Worm (Caenorhabditis elegans) whole organism, L3 larva: ENCODE measurements around the gene Y47D3A.34.

Source experiments
- R02D3.7 ChIP-seq: fragments of 150-350 bp; optimal IDR thresholded peaks from 2 replicates; lab custom pipeline; 2014; ENCODE audit warnings: missing biosample characterization, missing genetic modification characterization
- ceh-16 ChIP-seq: sonication (generic microtip); optimal IDR thresholded peaks from 2 replicates; lab custom pipeline; 2017; ENCODE audit warnings: missing biosample characterization, missing genetic modification characterization
- mdl-1 ChIP-seq: fragments of 150-350 bp; optimal IDR thresholded peaks from 2 replicates; lab custom pipeline; 2014; ENCODE audit warnings: missing biosample characterization, missing genetic modification characterization
- nfya-1 ChIP-seq: sonication (generic microtip); optimal IDR thresholded peaks from 2 replicates; lab custom pipeline; 2017; ENCODE audit warnings: missing genetic modification characterization, mild to moderate bottlenecking, missing compliant biosample characterization, antibody characterized with exemption, moderate library complexity; ENCODE audit not compliant: insufficient read depth
- nhr-237 ChIP-seq: fragments of 150-350 bp; optimal IDR thresholded peaks from 2 replicates; lab custom pipeline; 2014; ENCODE audit warnings: missing biosample characterization, missing genetic modification characterization
- skn-1 ChIP-seq: fragments of 150-350 bp; optimal IDR thresholded peaks from 2 replicates; lab custom pipeline; 2014; ENCODE audit warnings: missing biosample characterization, missing genetic modification characterization
- unc-62 ChIP-seq: fragments of 150-350 bp; sonication (generic microtip); optimal IDR thresholded peaks from 4 replicates; lab custom pipeline; 2014; ENCODE audit warnings: missing biosample characterization, missing genetic modification reagents, missing genetic modification characterization
- ztf-4 ChIP-seq: fragments of 150-350 bp; optimal IDR thresholded peaks from 2 replicates; lab custom pipeline; 2014; ENCODE audit warnings: missing biosample characterization, missing genetic modification characterization

DNA sequence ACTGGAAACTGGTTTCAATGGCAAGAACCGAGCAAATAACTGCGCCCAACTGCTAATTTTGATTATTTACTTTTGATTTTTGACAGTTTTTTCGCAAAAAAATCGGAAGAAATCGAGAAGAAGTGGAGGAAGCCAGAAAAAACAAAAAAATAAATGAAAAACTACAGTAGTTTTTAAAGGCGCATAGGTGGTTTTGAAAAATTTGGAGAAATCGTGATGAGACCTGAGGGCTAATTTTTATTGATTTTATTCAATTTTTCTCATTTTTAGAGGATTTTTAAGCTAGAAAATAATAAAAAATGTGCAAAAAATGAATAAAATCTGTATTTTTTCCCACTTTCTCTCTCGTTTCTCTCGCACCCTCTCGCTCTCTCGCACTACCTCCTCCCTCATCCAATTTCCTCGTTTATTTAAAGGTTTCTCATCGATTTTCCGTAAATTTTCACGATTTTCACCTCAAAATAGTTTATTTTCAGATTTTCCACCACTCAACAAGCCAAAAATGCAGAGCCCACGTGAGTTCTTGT, 40.0 kb upstream of the Y47D3A.34 start, which contains the start of gene Y47D3A.20:
- no peak for TF ChIP-seq mdl-1 (tag; lab: Kevin White, UChicago)
- no peak for TF ChIP-seq nhr-237
- TF ChIP-seq skn-1 (tag; lab: Kevin White, UChicago), result no peak
- no peak for TF ChIP-seq ztf-4 (tag; lab: Kevin White, UChicago)
- TF ChIP-seq unc-62 (GFP tag; lab: Kevin White, UChicago), result no peak
- TF ChIP-seq ceh-16, result no peak
- no peak for TF ChIP-seq nfya-1 (tag; lab: Kevin White, UChicago)
- TF ChIP-seq R02D3.7 (tag; lab: Kevin White, UChicago), result no peak
